Fruit fly (Drosophila melanogaster) whole organism, pupa: Measurements from ENCODE around the gene Lasp.

ENCODE experiments used
- CG10348 ChIP-seq: fragments of 200-800 bp; sonication (Bioruptor generic); IDR thresholded peaks from 2 replicates; pipeline ENCODE4 v1.3.6; 2022; ENCODE audit warnings: missing biosample characterization, missing genetic modification characterization
- CG12605 ChIP-seq: fragments of 200-800 bp; sonication (Bioruptor generic); IDR thresholded peaks from 2 replicates; pipeline ENCODE4 v1.3.6; 2022; ENCODE audit warnings: missing biosample characterization, missing genetic modification characterization
- CG13204 ChIP-seq: fragments of 200-800 bp; sonication (Bioruptor generic); optimal IDR thresholded peaks from 2 replicates; lab custom pipeline; 2018; ENCODE audit warnings: missing biosample characterization, mild to moderate bottlenecking, missing genetic modification characterization, moderate library complexity
- CG14655 ChIP-seq: fragments of 200-800 bp; sonication (Bioruptor generic); optimal IDR thresholded peaks from 3 replicates; lab custom pipeline; 2017; ENCODE audit warnings: mild to moderate bottlenecking, missing biosample characterization, missing genetic modification reagents, missing genetic modification characterization
- CG15710 ChIP-seq: fragments of 200-800 bp; sonication (Bioruptor generic); optimal IDR thresholded peaks from 2 replicates; lab custom pipeline; 2018; ENCODE audit warnings: missing biosample characterization, mild to moderate bottlenecking, missing genetic modification characterization, moderate library complexity
- CG17806 ChIP-seq: fragments of 200-800 bp; sonication (Bioruptor generic); optimal IDR thresholded peaks from 2 replicates; lab custom pipeline; 2018; ENCODE audit warnings: missing biosample characterization, mild to moderate bottlenecking, missing genetic modification characterization, moderate library complexity
- CG32121 ChIP-seq: fragments of 200-800 bp; sonication (Bioruptor generic); IDR thresholded peaks from 2 replicates; pipeline ENCODE4 v1.3.6; 2022; ENCODE audit warnings: missing biosample characterization, missing genetic modification characterization
- CG34367 ChIP-seq: fragments of 200-800 bp; sonication (Bioruptor generic); optimal IDR thresholded peaks from 2 replicates; lab custom pipeline; 2018; ENCODE audit warnings: missing biosample characterization, mild to moderate bottlenecking, missing genetic modification characterization
- CG4496 ChIP-seq: fragments of 200-800 bp; sonication (Bioruptor generic); IDR thresholded peaks from 3 replicates; pipeline ENCODE4 v1.3.6; 2022; ENCODE audit warnings: missing biosample characterization, missing genetic modification characterization
- CG8159 ChIP-seq: fragments of 200-800 bp; sonication (Bioruptor generic); optimal IDR thresholded peaks from 3 replicates; lab custom pipeline; 2018; ENCODE audit warnings: missing biosample characterization, mild to moderate bottlenecking, missing genetic modification characterization, moderate library complexity
- CG8301 ChIP-seq: fragments of 200-800 bp; sonication (Bioruptor generic); optimal IDR thresholded peaks from 2 replicates; lab custom pipeline; 2018; ENCODE audit warnings: missing biosample characterization, mild to moderate bottlenecking, missing genetic modification characterization
- CG9948 ChIP-seq: fragments of 200-800 bp; sonication (Bioruptor generic); optimal IDR thresholded peaks from 2 replicates; lab custom pipeline; 2018; ENCODE audit warnings: missing biosample characterization, mild to moderate bottlenecking, missing genetic modification characterization, moderate library complexity
- D1 ChIP-seq: fragments of 200-800 bp; sonication (Bioruptor generic); optimal IDR thresholded peaks from 2 replicates; lab custom pipeline; 2018; ENCODE audit warnings: missing biosample characterization, mild to moderate bottlenecking, missing genetic modification characterization, moderate library complexity
- EcR ChIP-seq: fragments of 200-800 bp; sonication (Bioruptor generic); optimal IDR thresholded peaks from 3 replicates; lab custom pipeline; 2019; ENCODE audit warnings: missing biosample characterization, missing genetic modification characterization, mild to moderate bottlenecking, moderate library complexity, missing genetic modification reagents
- Ets98B ChIP-seq: fragments of 200-800 bp; sonication (Bioruptor generic); IDR thresholded peaks from 2 replicates; pipeline ENCODE4 v1.3.6; 2022; ENCODE audit warnings: missing biosample characterization, missing genetic modification characterization
- Pif1A ChIP-seq: fragments of 200-800 bp; sonication (Bioruptor generic); optimal IDR thresholded peaks from 3 replicates; lab custom pipeline; 2016; ENCODE audit warnings: missing biosample characterization, missing genetic modification characterization
- Pif1B ChIP-seq: fragments of 200-800 bp; sonication (Bioruptor generic); optimal IDR thresholded peaks from 3 replicates; lab custom pipeline; 2016; ENCODE audit warnings: missing biosample characterization, missing genetic modification characterization
- Snoo ChIP-seq: fragments of 200-800 bp; sonication (Bioruptor generic); optimal IDR thresholded peaks from 3 replicates; lab custom pipeline; 2017; ENCODE audit warnings: missing biosample characterization, mild to moderate bottlenecking, missing genetic modification characterization, inconsistent platforms
- fd96Ca ChIP-seq: fragments of 200-800 bp; sonication (Bioruptor generic); IDR thresholded peaks from 3 replicates; pipeline ENCODE4 v1.3.6; 2022; ENCODE audit warnings: missing biosample characterization, missing genetic modification characterization
- gl ChIP-seq: fragments of 200-800 bp; sonication (Bioruptor generic); optimal IDR thresholded peaks from 2 replicates; lab custom pipeline; 2018; ENCODE audit warnings: missing biosample characterization, mild to moderate bottlenecking, missing genetic modification characterization
- rn ChIP-seq: fragments of 200-800 bp; sonication (Bioruptor generic); IDR thresholded peaks from 2 replicates; pipeline ENCODE4 v1.3.6; 2022; ENCODE audit warnings: missing biosample characterization, missing genetic modification characterization

The Lasp gene

DNA sequence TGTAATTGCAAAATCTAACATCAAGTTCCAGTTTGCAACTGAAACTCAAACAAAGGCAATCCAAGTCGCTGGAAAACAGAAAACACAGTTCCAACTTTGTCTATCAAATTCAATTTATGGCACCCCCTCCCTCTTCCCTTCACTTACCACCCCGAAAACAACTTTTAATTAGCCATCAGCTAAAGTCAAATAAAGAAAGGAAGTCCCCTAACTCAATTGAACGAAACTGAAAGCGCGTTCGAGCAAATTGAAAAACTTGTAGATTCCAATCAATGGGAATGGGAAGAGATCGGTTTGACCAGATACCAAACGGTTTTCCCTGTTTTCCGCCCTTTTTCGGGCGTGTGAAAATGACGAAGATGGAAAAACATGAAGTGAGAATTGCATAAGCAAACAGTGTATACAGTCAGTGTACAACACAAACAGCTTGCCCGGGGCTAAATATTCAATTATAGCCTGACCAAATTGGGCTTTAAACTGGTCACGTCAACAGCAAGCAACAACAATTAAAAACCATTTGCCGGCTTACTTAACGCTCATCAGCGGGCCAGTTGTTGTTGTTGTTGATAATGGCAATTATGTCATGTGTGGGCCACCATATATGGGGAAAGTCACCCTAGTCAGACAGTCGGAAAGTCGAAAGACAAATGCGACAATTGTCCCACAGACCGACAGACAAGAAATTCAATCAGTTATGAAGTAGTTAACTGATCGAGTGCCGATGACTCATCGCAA is 12.0 kb downstream of the Lasp start:
- no peak for TF ChIP-seq CG8301 (tag; lab: Kevin White, UChicago)
- TF ChIP-seq CG32121 (GFP tag; lab: Robert Waterston, UW) = no peak
- no peak for TF ChIP-seq Pif1A (GFP tag; lab: Kevin White, UChicago)
- no peak for TF ChIP-seq Snoo (tag; lab: Kevin White, UChicago)
- no peak for TF ChIP-seq D1
- no peak for TF ChIP-seq CG15710 (tag; lab: Kevin White, UChicago)
- no peak for TF ChIP-seq CG10348
- no peak for TF ChIP-seq CG9948 (tag; lab: Kevin White, UChicago)
- no peak for TF ChIP-seq gl (tag; lab: Kevin White, UChicago)
- TF ChIP-seq CG34367 (tag; lab: Kevin White, UChicago) = no peak
- no peak for TF ChIP-seq CG17806 (tag; lab: Kevin White, UChicago)
- no peak for TF ChIP-seq CG13204 (GFP tag; lab: Kevin White, UChicago)
- TF ChIP-seq Pif1B = no peak
- TF ChIP-seq CG12605 (GFP tag; lab: Robert Waterston, UW) = no peak
- TF ChIP-seq CG14655 (GFP tag; lab: Kevin White, UChicago) = no peak
- TF ChIP-seq rn (GFP tag; lab: Robert Waterston, UW) = no peak
- no peak for TF ChIP-seq CG4496 (GFP tag; lab: Robert Waterston, UW)
- no peak for TF ChIP-seq fd96Ca (GFP tag; lab: Robert Waterston, UW)
- no peak for TF ChIP-seq CG8159 (tag; lab: Kevin White, UChicago)

DNA sequence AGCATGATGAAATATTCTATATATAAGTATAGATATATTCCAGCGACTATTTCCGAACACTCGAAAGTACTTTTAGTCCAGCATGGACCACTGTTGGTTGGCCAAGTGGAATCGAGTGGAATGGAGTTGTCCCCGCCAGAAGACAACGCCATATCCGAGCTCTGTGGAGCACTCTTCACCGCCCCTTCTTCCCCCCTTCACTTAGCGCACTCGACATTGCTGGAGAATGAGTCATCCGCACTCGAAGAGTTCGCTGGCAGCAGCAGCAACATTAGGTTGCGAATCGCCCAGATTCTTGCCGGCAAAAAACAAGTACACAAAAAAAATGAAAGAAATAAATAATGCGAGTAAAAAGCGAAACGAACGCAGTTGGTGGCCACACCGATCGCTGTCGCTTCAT is 13.4 kb downstream of the Lasp start:
- TF ChIP-seq EcR (GFP tag; lab: Kevin White, UChicago) (peak; percentile 34), CG12605 (GFP tag; lab: Robert Waterston, UW) (0 out of 2 replicates have a peak, but pooled peaks have one; percentile 23), Pif1A (GFP tag; lab: Kevin White, UChicago) (no peak)

- TF ChIP-seq gl (tag; lab: Kevin White, UChicago) (no peak), CG4496 (GFP tag; lab: Robert Waterston, UW) (peak; percentile 23; the same call in 1 of the 3 replicates), CG34367 (tag; lab: Kevin White, UChicago) (no peak), D1 (no peak), EcR (GFP tag; lab: Kevin White, UChicago) (no peak), Ets98B (GFP tag; lab: Robert Waterston, UW) (peak; percentile 40; the same call in 1 of the 2 replicates), CG8301 (tag; lab: Kevin White, UChicago) (peak; percentile 22), CG15710 (tag; lab: Kevin White, UChicago) (no peak), Pif1B (no peak), CG8159 (tag; lab: Kevin White, UChicago) (peak; percentile 5), CG14655 (GFP tag; lab: Kevin White, UChicago) (peak; percentile 35), fd96Ca (GFP tag; lab: Robert Waterston, UW) (0 out of 3 replicates have a peak, but pooled peaks have one; percentile 28), CG32121 (GFP tag; lab: Robert Waterston, UW) (0 out of 2 replicates have a peak, but pooled peaks have one; percentile 39), rn (GFP tag; lab: Robert Waterston, UW) (no peak), CG10348 (no peak), CG17806 (tag; lab: Kevin White, UChicago) (peak; percentile 6)
These were observed 14.4 kb downstream of the Lasp start for dm6 chr3L:16697069-16697468.

DNA sequence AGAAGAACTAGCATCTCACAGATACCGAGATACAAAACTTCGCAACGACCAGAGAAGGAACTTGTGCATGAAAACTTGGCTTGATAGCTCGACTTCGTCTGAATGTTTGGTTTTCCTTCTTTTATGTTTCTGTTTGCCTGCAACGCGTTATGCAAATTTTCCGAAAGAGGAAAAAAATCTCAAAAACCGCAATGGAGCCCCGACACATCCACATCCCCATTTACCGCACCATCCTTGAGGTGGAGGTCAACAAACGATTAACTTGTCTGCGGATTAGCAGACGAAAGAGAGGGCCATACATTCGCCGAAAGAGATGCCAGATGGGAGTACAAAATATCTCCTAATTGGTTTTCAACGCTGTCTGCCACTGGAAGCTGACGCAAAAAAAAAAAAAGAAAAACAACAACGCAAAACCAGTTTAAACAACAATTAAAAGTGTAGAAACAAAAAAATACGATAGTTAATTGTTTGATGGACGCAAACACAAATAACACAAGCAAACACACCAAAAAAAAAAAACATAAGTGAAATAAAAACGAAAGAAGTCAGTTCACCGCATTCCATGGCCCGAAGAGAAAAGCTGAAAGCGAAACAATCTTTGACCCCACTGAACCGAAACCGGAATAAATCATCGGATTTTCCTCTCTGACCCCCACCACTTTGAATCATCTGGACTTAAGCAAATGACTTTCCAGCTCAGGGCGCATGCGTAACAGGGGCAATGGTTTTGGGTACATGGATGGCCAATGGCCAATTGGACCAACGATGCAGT is 16.2 kb downstream of the Lasp start:
- TF ChIP-seq EcR (GFP tag; lab: Kevin White, UChicago) (peak; percentile 61), CG8301 (tag; lab: Kevin White, UChicago) (no peak)

DNA sequence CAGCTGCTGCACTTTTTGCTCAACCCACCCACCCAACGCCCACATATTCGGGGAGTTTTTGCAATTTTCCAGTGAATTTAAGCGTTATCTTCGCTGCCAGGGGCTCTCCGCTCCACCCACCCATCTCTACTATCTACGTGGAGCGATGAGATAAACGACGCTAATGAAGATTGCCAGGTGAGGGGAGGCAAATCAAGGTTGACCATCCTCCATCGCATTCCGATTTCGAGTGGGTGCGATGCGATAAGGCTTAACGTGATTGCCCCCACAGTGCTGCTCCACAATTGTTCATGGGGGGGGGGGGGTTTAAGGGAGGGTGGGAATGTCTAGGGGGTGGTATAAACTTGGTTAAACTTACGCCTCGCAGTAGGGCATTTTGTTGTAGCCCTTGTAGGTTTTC is 17.6 kb downstream of the Lasp start:
- TF ChIP-seq fd96Ca (GFP tag; lab: Robert Waterston, UW) = no peak
- peak; percentile 42 for TF ChIP-seq EcR (GFP tag; lab: Kevin White, UChicago)
- TF ChIP-seq, all 21 proteins: peak for 1

dm6 chr3L:16690055-16690454 is 21.4 kb downstream of the Lasp start:
- TF ChIP-seq CG15710 (tag; lab: Kevin White, UChicago) (no peak), CG12605 (GFP tag; lab: Robert Waterston, UW) (no peak), CG32121 (GFP tag; lab: Robert Waterston, UW) (no peak), CG9948 (tag; lab: Kevin White, UChicago) (no peak), CG34367 (tag; lab: Kevin White, UChicago) (no peak), D1 (no peak), CG8159 (tag; lab: Kevin White, UChicago) (no peak), CG17806 (tag; lab: Kevin White, UChicago) (no peak), gl (tag; lab: Kevin White, UChicago) (no peak), CG8301 (tag; lab: Kevin White, UChicago) (no peak), Pif1B (no peak), Ets98B (GFP tag; lab: Robert Waterston, UW) (no peak), CG4496 (GFP tag; lab: Robert Waterston, UW) (no peak), CG10348 (no peak)
